Worm (Caenorhabditis elegans): Measurements from ENCODE around the gene rev-3.

The rev-3 gene

DNA sequence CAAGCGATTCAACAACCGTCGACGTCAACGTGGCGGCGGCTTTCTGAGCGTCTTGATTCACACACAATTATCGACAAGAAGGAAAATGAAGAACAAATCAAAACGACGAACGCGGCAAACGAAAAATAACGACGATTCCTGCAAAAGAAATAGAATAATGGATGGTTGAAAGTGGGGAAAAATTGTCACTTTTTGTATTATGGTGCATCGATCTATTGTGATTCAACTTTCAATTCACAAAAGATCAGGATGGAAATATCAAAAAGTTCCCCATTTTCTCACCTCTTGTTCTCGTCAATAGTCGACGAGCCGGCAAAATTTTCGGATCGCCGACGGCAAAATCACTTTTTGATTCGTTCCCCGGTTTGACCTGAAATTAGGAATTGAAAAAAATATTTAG, 42.9 kb upstream of the rev-3 start, which contains the start of the genes R12B2.13 and mdt-15:
Gene R12B2.13 (minus strand): TSS at position 101 of the 400 bp plus-strand sequence.
Gene mdt-15 (minus strand): TSS at position 376 of the 400 bp plus-strand sequence.
- TF ChIP-seq klf-2 (GFP tag; conservative IDR thresholded peaks at IDR 0.05): no peak
- TF ChIP-seq med-1 (GFP tag; optimal IDR thresholded peaks at IDR 0.05; ENCODE audit: insufficient read depth): no peak
- TF ChIP-seq ztf-23 (GFP tag; IDR thresholded peaks at IDR 0.05): no peak
- TF ChIP-seq flt-1 (GFP tag; IDR thresholded peaks at IDR 0.05): no peak
- TF ChIP-seq ztf-29 (GFP tag; IDR thresholded peaks at IDR 0.05): no peak
- TF ChIP-seq T22C8.4 (GFP tag; IDR thresholded peaks at IDR 0.05): no peak
- no peak for TF ChIP-seq cog-1 (tag; optimal IDR thresholded peaks at IDR 0.05)
- TF ChIP-seq tab-1 (GFP tag; IDR thresholded peaks at IDR 0.05): no peak
- no peak for TF ChIP-seq ref-1 (GFP tag; conservative IDR thresholded peaks at IDR 0.05)

DNA sequence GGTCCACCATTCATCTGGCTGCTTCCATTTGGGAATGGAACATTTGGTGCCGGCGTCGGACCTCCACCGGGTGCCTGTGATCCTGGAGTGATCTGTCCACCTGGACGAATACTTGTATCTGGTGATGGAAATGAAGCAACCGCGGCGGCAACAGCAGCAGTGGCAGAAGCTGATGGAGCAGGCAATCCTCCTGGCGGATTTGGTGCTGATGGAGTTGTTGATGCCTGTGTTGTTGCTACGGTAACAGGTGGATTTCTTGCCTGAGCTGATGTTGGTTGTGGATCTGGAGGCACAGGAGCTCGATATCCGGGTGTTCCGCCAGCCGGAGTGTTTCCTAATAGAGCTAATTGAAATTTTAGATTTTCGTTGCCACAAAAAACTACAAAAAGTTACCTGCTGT, 42.0 kb upstream of the rev-3 start:
- TF ChIP-seq cog-1 (tag; optimal IDR thresholded peaks at IDR 0.05): no peak
- no peak for TF ChIP-seq ref-1 (GFP tag; conservative IDR thresholded peaks at IDR 0.05)
- no peak for TF ChIP-seq T22C8.4 (GFP tag; IDR thresholded peaks at IDR 0.05)
- no peak for TF ChIP-seq ztf-29 (GFP tag; IDR thresholded peaks at IDR 0.05)
- TF ChIP-seq ztf-23 (GFP tag; IDR thresholded peaks at IDR 0.05): no peak
- no peak for TF ChIP-seq klf-2 (GFP tag; conservative IDR thresholded peaks at IDR 0.05)

DNA sequence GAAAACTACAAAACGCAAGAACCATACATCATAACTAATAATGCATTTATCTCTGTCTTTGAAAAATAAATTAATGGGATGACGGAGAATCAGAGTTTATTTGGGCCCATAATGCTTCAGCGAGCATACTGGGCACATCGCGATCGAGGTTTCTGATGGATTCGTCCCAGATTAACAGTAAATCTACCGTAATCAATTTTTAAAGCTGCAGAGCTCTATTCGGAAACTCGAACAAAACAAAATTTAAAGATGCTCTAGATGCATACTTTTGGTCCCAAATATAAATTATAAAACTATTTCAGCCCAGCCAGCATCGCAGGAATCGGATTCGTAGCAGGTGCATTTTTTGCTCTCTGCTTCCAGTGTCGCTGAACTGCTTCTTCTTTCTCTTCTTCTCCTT, 37.6 kb upstream of the rev-3 start:
- TF ChIP-seq klf-2 (GFP tag; conservative IDR thresholded peaks at IDR 0.05) (no peak), tab-1 (GFP tag; IDR thresholded peaks at IDR 0.05) (no peak), ztf-23 (GFP tag; IDR thresholded peaks at IDR 0.05) (no peak), ztf-29 (GFP tag; IDR thresholded peaks at IDR 0.05) (no peak), cog-1 (tag; optimal IDR thresholded peaks at IDR 0.05) (no peak), med-1 (GFP tag; optimal IDR thresholded peaks at IDR 0.05; ENCODE audit: insufficient read depth) (no peak), flt-1 (GFP tag; IDR thresholded peaks at IDR 0.05) (no peak), ref-1 (GFP tag; conservative IDR thresholded peaks at IDR 0.05) (no peak), T22C8.4 (GFP tag; IDR thresholded peaks at IDR 0.05) (no peak)

- TF ChIP-seq ref-1 (GFP tag; conservative IDR thresholded peaks at IDR 0.05) (no peak), tab-1 (GFP tag; IDR thresholded peaks at IDR 0.05) (no peak)
Measured at ce11 chrIII:5826895-5827437, 36.5 kb upstream of the rev-3 start.

DNA sequence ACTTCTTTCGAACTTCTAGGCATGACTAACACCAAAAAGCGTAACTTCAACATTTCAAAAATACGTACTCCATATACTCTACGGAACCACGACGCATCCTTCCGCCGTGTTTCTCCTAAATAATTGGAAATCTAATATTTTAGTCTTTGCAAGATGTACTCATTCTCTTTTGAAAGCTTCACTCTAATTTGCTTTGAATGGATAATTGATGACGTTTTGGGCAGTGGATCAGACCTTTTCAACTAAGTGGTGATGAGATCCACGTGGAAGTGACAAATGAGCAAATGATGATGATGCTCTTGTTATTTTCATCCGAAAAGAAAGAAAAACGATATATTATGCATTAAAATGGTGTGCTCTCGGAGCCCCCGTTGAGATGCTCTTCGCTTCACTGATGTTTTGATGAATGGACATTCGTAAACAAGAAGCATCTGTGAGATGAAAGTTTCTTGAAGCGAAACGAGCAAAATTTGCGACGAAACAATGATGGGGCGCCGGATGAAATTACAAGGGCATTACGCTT, 34.1 kb upstream of the rev-3 start:
- no peak for TF ChIP-seq cog-1 (tag; optimal IDR thresholded peaks at IDR 0.05)

- TF ChIP-seq tab-1 (GFP tag; IDR thresholded peaks at IDR 0.05) (no peak), ref-1 (GFP tag; conservative IDR thresholded peaks at IDR 0.05) (no peak), flt-1 (GFP tag; IDR thresholded peaks at IDR 0.05) (no peak), cog-1 (tag; optimal IDR thresholded peaks at IDR 0.05) (no peak), klf-2 (GFP tag; conservative IDR thresholded peaks at IDR 0.05) (no peak), T22C8.4 (GFP tag; IDR thresholded peaks at IDR 0.05) (no peak), ztf-29 (GFP tag; IDR thresholded peaks at IDR 0.05) (no peak), ztf-23 (GFP tag; IDR thresholded peaks at IDR 0.05) (no peak), med-1 (GFP tag; optimal IDR thresholded peaks at IDR 0.05; ENCODE audit: insufficient read depth) (no peak)
Measured at ce11 chrIII:5823617-5824016, 33.2 kb upstream of the rev-3 start, which contains the start of gene R12B2.8. TSS of gene R12B2.8 (plus strand) at chrIII:5823917.

DNA sequence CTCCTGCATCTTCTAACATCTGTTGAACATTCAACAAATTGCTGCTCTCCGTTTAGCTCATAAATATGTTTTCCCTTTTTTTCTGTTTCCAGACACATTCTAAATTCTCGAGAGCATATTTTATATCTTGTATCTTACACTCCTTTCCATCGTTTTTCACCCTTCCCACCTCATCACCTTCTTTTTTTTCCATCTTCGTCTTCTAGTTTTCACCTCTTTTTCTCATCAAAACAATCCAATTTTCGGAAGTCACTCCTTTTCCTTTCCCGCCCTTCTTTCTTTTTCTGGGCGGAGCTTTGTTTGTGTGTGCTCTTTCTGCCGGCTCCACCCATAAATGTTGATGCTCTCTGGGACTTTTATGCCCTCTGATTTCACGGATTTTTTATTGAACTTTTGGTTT, 32.4 kb upstream of the rev-3 start:
- TF ChIP-seq flt-1 (GFP tag; IDR thresholded peaks at IDR 0.05): no peak

DNA sequence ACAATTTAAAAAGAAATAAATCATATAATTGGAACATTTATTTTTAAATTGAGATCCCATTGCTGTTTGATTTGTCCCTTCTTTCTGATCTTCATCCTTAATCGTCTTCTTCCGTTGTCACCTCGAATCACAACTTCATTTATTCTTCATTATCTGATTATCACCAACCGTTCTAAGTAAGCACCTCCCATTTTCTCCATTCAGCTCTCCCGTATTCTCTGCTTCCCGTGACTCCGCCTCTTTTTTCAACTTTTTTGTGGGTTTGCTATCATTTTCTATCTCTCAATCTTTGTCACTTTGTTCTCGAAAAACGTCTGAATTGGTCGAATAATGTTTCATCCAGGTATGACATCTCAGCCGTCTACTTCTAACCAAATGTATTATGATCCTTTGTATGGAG, 25.5 kb upstream of the rev-3 start, which contains the start of gene sma-4:
Gene sma-4 (plus strand): TSS at position 301 of the 400 bp plus-strand sequence.
- TF ChIP-seq flt-1 (GFP tag; IDR thresholded peaks at IDR 0.05) (no peak), tab-1 (GFP tag; IDR thresholded peaks at IDR 0.05) (no peak), ref-1 (GFP tag; conservative IDR thresholded peaks at IDR 0.05) (no peak), ztf-29 (GFP tag; IDR thresholded peaks at IDR 0.05) (no peak), cog-1 (tag; optimal IDR thresholded peaks at IDR 0.05) (no peak), med-1 (GFP tag; optimal IDR thresholded peaks at IDR 0.05; ENCODE audit: insufficient read depth) (no peak), T22C8.4 (GFP tag; IDR thresholded peaks at IDR 0.05) (no peak)

- TF ChIP-seq ztf-29 (GFP tag; IDR thresholded peaks at IDR 0.05): no peak
- 0 out of 2 replicates have a peak, but pooled peaks have one; percentile 28 for TF ChIP-seq tab-1 (GFP tag; IDR thresholded peaks at IDR 0.05)
- TF ChIP-seq klf-2 (GFP tag; conservative IDR thresholded peaks at IDR 0.05): no peak
Measured at ce11 chrIII:5814799-5815198, 24.3 kb upstream of the rev-3 start, which contains the start of gene R12B2.7. TSS of gene R12B2.7 (plus strand) at chrIII:5815045.

DNA sequence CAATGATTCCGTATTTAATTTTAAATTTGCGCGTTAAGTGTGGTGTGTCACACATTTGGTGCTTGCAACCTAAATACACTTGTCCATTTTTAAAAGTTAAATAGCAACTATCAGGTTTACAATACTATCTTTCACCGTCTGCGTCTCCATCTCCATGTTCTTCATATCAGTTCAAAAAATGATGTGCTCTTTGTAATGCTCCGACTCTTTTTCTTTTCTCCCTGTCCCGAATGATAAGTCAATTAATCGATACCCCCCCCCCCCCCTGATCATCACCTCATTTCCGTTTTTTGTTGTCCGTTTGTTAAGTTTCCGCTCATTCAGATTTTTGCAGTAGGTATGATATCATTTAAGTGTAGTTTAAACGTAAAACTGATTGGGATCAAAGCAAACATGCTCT, 23.6 kb upstream of the rev-3 start:
- TF ChIP-seq flt-1 (GFP tag; IDR thresholded peaks at IDR 0.05) (no peak), T22C8.4 (GFP tag; IDR thresholded peaks at IDR 0.05) (no peak), cog-1 (tag; optimal IDR thresholded peaks at IDR 0.05) (no peak), ref-1 (GFP tag; conservative IDR thresholded peaks at IDR 0.05) (no peak), ztf-23 (GFP tag; IDR thresholded peaks at IDR 0.05) (no peak), med-1 (GFP tag; optimal IDR thresholded peaks at IDR 0.05; ENCODE audit: insufficient read depth) (no peak), ztf-29 (GFP tag; IDR thresholded peaks at IDR 0.05) (no peak), tab-1 (GFP tag; IDR thresholded peaks at IDR 0.05) (no peak), klf-2 (GFP tag; conservative IDR thresholded peaks at IDR 0.05) (no peak)

DNA sequence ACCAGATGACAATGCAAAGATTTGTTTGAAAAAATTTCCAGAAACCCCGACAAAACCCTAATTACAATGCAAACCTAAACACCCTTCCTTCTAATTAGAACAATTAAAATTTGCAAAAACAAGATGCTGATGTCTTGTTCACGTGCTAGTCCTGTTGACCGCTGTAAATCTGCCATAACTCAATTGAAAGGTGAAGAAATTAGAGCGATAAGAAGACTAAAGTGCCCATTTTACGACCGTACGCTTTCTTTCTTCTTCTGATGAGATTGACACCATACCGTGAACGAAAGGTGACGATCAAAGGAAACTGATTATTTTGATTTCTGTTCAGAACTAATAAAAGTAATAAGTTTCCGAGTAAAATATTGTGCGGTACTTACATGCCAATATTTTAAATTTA, 23.1 kb upstream of the rev-3 start:
- TF ChIP-seq ztf-23 (GFP tag; IDR thresholded peaks at IDR 0.05): no peak

Data from whole organism, midembryonic.